Worm (Caenorhabditis elegans): ENCODE measurements around the gene Y38C1AA.1.
A peak's percentile ranks its signal among the peaks of the same experiment; 100 is the strongest.

- TF ChIP-seq ham-2 (GFP tag; optimal IDR thresholded peaks at IDR 0.05) (no peak), lsy-2 (tag; optimal IDR thresholded peaks at IDR 0.05) (no peak), pha-4 (tag; optimal IDR thresholded peaks at IDR 0.05) (peak; percentile 9), blmp-1 (tag; optimal IDR thresholded peaks at IDR 0.05) (no peak), lin-13 (tag; optimal IDR thresholded peaks at IDR 0.05) (no peak), unc-39 (tag; optimal IDR thresholded peaks at IDR 0.05) (no peak), elt-3 (tag; optimal IDR thresholded peaks at IDR 0.05) (peak; percentile 64), elt-1 (tag; optimal IDR thresholded peaks at IDR 0.05; ENCODE audit: borderline replicate concordance, insufficient read depth) (no peak), ces-1 (GFP tag; optimal IDR thresholded peaks at IDR 0.05) (peak; percentile 28), drap-1 (GFP tag; optimal IDR thresholded peaks at IDR 0.05) (no peak), cnd-1 (tag; optimal IDR thresholded peaks at IDR 0.05) (no peak), nhr-237 (tag; optimal IDR thresholded peaks at IDR 0.05) (no peak)
These were observed 2.6 kb downstream of the Y38C1AA.1 start for ce11 chrIV:210591-210990.
